Fruit fly (Drosophila melanogaster): ENCODE data around the gene CG43389.

DNA sequence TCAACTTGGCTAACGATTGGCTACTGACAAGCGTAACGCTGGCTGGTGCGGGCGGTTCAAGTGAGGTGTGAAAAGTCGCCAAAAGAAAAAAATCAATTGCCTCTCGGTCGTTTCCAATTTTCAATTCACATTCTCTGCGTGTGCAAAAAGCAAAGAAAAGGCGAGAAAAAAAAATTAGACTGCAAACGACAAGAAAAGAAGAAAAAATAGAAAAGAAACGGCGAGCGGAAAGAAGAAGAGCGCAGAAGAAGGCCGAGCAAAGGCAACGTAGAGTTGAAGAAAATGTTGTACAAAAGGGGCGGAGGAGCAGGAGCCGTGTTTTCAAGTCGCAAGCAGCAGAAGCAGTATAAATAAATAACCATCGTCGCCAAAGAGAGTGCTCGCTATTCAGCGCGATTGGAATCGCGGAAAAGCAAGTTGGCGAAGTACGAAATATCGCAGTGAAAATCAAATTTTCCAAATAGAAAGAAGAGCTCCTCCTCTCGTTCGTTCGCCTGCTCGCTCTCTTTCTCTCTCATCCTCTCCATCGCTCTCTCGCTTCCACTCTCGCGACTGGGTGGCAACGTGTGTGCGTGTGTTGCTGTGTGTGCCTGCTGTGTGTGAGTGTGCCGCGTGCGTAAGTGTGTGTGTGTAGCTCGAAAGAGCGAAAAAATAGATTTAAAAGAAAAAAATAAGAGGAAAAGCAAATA lies 21.9 kb upstream of the CG43389 start:
- TF ChIP-seq CG33017 (tag; optimal IDR thresholded peaks at IDR 0.05) (peak; percentile 44), kay (GFP tag; ENCODE audit: borderline replicate concordance) (no peak), pad (GFP tag; optimal IDR thresholded peaks at IDR 0.05) (peak; percentile 26), cic (GFP tag; optimal IDR thresholded peaks at IDR 0.05) (peak; percentile 72), CG14711 (tag; optimal IDR thresholded peaks at IDR 0.05) (no peak), CG12768 (GFP tag; optimal IDR thresholded peaks at IDR 0.05) (peak; percentile 67), Hr96 (GFP tag; optimal IDR thresholded peaks at IDR 0.05) (no peak), CG1620 (GFP tag; optimal IDR thresholded peaks at IDR 0.05) (no peak), CG7045 (GFP tag; optimal IDR thresholded peaks at IDR 0.05) (peak; percentile 32), CG11617 (GFP tag; optimal IDR thresholded peaks at IDR 0.05) (peak; percentile 49), CG5204 (GFP tag; optimal IDR thresholded peaks at IDR 0.05) (no peak), ovo (GFP tag; optimal IDR thresholded peaks at IDR 0.05) (no peak), bab1 (GFP tag; optimal IDR thresholded peaks at IDR 0.05) (no peak), tj (GFP tag; optimal IDR thresholded peaks at IDR 0.05) (no peak)
